Worm (Caenorhabditis elegans): Measurements from ENCODE around the gene F47D12.9.

The F47D12.9 gene

ce11 chrIII:6278301-6278827, 24.8 kb downstream of the F47D12.9 start, which contains the start of gene C18F10.7:
TSS of gene C18F10.7 (minus strand) at chrIII:6278351.
- no peak for TF ChIP-seq tra-4 (tag; optimal IDR thresholded peaks at IDR 0.05)
- TF ChIP-seq hmg-4 (GFP tag; optimal IDR thresholded peaks at IDR 0.05) = no peak
- TF ChIP-seq B0310.2 (tag; optimal IDR thresholded peaks at IDR 0.05) = no peak
- no peak for TF ChIP-seq aly-1 (tag; optimal IDR thresholded peaks at IDR 0.05)
- no peak for TF ChIP-seq sea-1 (GFP tag; conservative IDR thresholded peaks at IDR 0.05)
- no peak for TF ChIP-seq flt-1 (GFP tag; IDR thresholded peaks at IDR 0.05)
- no peak for TF ChIP-seq ceh-36 (tag; optimal IDR thresholded peaks at IDR 0.05)
- no peak for TF ChIP-seq tbx-37 (GFP tag; conservative IDR thresholded peaks at IDR 0.05)

- no peak for TF ChIP-seq ets-7 (tag; optimal IDR thresholded peaks at IDR 0.05)
- no peak for TF ChIP-seq ama-1 (optimal IDR thresholded peaks at IDR 0.05)
- TF ChIP-seq ceh-13 (GFP tag; optimal IDR thresholded peaks at IDR 0.05) = no peak
- no peak for TF ChIP-seq pes-1 (GFP tag; IDR thresholded peaks at IDR 0.05)
- TF ChIP-seq B0310.2 (tag; optimal IDR thresholded peaks at IDR 0.05) = no peak
- TF ChIP-seq flt-1 (GFP tag; IDR thresholded peaks at IDR 0.05) = no peak
- no peak for TF ChIP-seq tbx-11 (GFP tag; IDR thresholded peaks at IDR 0.05)
- no peak for TF ChIP-seq hmbx-1 (tag; optimal IDR thresholded peaks at IDR 0.05)
- TF ChIP-seq sea-1 (GFP tag; conservative IDR thresholded peaks at IDR 0.05) = no peak
- no peak for TF ChIP-seq tra-4 (tag; optimal IDR thresholded peaks at IDR 0.05)
- no peak for TF ChIP-seq aly-1 (tag; optimal IDR thresholded peaks at IDR 0.05)
- no peak for TF ChIP-seq hmg-4 (GFP tag; optimal IDR thresholded peaks at IDR 0.05)
- TF ChIP-seq F13C5.2 (tag; optimal IDR thresholded peaks at IDR 0.05) = no peak
- TF ChIP-seq hnd-1 (tag; optimal IDR thresholded peaks at IDR 0.05) = no peak
These were observed 30.3 kb downstream of the F47D12.9 start, which contains the start of gene C18F10.2 for ce11 chrIII:6272868-6273267. TSS of gene C18F10.2 (plus strand) at chrIII:6273168.

ce11 chrIII:6270277-6270676, 32.9 kb downstream of the F47D12.9 start, which contains the start of gene srg-3:
TSS of gene srg-3 (minus strand) at chrIII:6270377.
- no peak for TF ChIP-seq scrt-1 (GFP tag; IDR thresholded peaks at IDR 0.05)
- TF ChIP-seq tbx-11 (GFP tag; IDR thresholded peaks at IDR 0.05) = no peak
- TF ChIP-seq pes-1 (GFP tag; IDR thresholded peaks at IDR 0.05) = no peak
- no peak for TF ChIP-seq ets-7 (tag; optimal IDR thresholded peaks at IDR 0.05)
- no peak for TF ChIP-seq tbx-37 (GFP tag; conservative IDR thresholded peaks at IDR 0.05)
- no peak for TF ChIP-seq hmbx-1 (tag; optimal IDR thresholded peaks at IDR 0.05)
- no peak for TF ChIP-seq tra-4 (tag; optimal IDR thresholded peaks at IDR 0.05)
- no peak for TF ChIP-seq ceh-36 (tag; optimal IDR thresholded peaks at IDR 0.05)
- TF ChIP-seq ceh-13 (GFP tag; optimal IDR thresholded peaks at IDR 0.05) = no peak
- TF ChIP-seq sea-1 (GFP tag; conservative IDR thresholded peaks at IDR 0.05) = no peak
- TF ChIP-seq B0310.2 (tag; optimal IDR thresholded peaks at IDR 0.05) = no peak
- TF ChIP-seq hnd-1 (tag; optimal IDR thresholded peaks at IDR 0.05) = no peak
- no peak for TF ChIP-seq ama-1 (optimal IDR thresholded peaks at IDR 0.05)
- no peak for TF ChIP-seq hmg-4 (GFP tag; optimal IDR thresholded peaks at IDR 0.05)
- TF ChIP-seq aly-1 (tag; optimal IDR thresholded peaks at IDR 0.05) = no peak
- TF ChIP-seq F13C5.2 (tag; optimal IDR thresholded peaks at IDR 0.05) = no peak
- TF ChIP-seq flt-1 (GFP tag; IDR thresholded peaks at IDR 0.05) = no peak

- no peak for TF ChIP-seq sea-1 (GFP tag; conservative IDR thresholded peaks at IDR 0.05)
- TF ChIP-seq aly-1 (tag; optimal IDR thresholded peaks at IDR 0.05) = no peak
- no peak for TF ChIP-seq tbx-11 (GFP tag; IDR thresholded peaks at IDR 0.05)
- no peak for TF ChIP-seq F13C5.2 (tag; optimal IDR thresholded peaks at IDR 0.05)
- no peak for TF ChIP-seq ceh-13 (GFP tag; optimal IDR thresholded peaks at IDR 0.05)
- no peak for TF ChIP-seq pes-1 (GFP tag; IDR thresholded peaks at IDR 0.05)
- no peak for TF ChIP-seq hmbx-1 (tag; optimal IDR thresholded peaks at IDR 0.05)
- no peak for TF ChIP-seq scrt-1 (GFP tag; IDR thresholded peaks at IDR 0.05)
- no peak for TF ChIP-seq hnd-1 (tag; optimal IDR thresholded peaks at IDR 0.05)
- TF ChIP-seq flt-1 (GFP tag; IDR thresholded peaks at IDR 0.05) = no peak
- TF ChIP-seq B0310.2 (tag; optimal IDR thresholded peaks at IDR 0.05) = no peak
- no peak for TF ChIP-seq ama-1 (optimal IDR thresholded peaks at IDR 0.05)
These were observed 35.1 kb downstream of the F47D12.9 start, which contains the start of gene srg-7 for ce11 chrIII:6268061-6268460. TSS of gene srg-7 (minus strand) at chrIII:6268161.

- TF ChIP-seq sea-1 (GFP tag; conservative IDR thresholded peaks at IDR 0.05) = no peak
- no peak for TF ChIP-seq hmbx-1 (tag; optimal IDR thresholded peaks at IDR 0.05)
- no peak for TF ChIP-seq tbx-11 (GFP tag; IDR thresholded peaks at IDR 0.05)
- no peak for TF ChIP-seq pes-1 (GFP tag; IDR thresholded peaks at IDR 0.05)
- TF ChIP-seq ceh-36 (tag; optimal IDR thresholded peaks at IDR 0.05) = no peak
- no peak for TF ChIP-seq ets-7 (tag; optimal IDR thresholded peaks at IDR 0.05)
- no peak for TF ChIP-seq ama-1 (optimal IDR thresholded peaks at IDR 0.05)
- no peak for TF ChIP-seq F13C5.2 (tag; optimal IDR thresholded peaks at IDR 0.05)
- no peak for TF ChIP-seq aly-1 (tag; optimal IDR thresholded peaks at IDR 0.05)
- TF ChIP-seq tra-4 (tag; optimal IDR thresholded peaks at IDR 0.05) = no peak
- TF ChIP-seq B0310.2 (tag; optimal IDR thresholded peaks at IDR 0.05) = no peak
- TF ChIP-seq flt-1 (GFP tag; IDR thresholded peaks at IDR 0.05) = no peak
- TF ChIP-seq tbx-37 (GFP tag; conservative IDR thresholded peaks at IDR 0.05) = no peak
- TF ChIP-seq scrt-1 (GFP tag; IDR thresholded peaks at IDR 0.05) = no peak
- TF ChIP-seq hmg-4 (GFP tag; optimal IDR thresholded peaks at IDR 0.05) = no peak
- TF ChIP-seq ceh-13 (GFP tag; optimal IDR thresholded peaks at IDR 0.05) = no peak
- no peak for TF ChIP-seq hnd-1 (tag; optimal IDR thresholded peaks at IDR 0.05)
These were observed 37.3 kb downstream of the F47D12.9 start, which contains the start of gene srg-6 for ce11 chrIII:6265911-6266310. TSS of gene srg-6 (minus strand) at chrIII:6266011.

- TF ChIP-seq tbx-11 (GFP tag; IDR thresholded peaks at IDR 0.05) = no peak
- no peak for TF ChIP-seq sea-1 (GFP tag; conservative IDR thresholded peaks at IDR 0.05)
These were observed 38.7 kb downstream of the F47D12.9 start, which contains the start of gene srg-5 for ce11 chrIII:6264447-6264846. TSS of gene srg-5 (minus strand) at chrIII:6264547.

ce11 chrIII:6261985-6262384, 41.2 kb downstream of the F47D12.9 start, which contains the start of gene srg-4:
TSS of gene srg-4 (minus strand) at chrIII:6262085.
- no peak for TF ChIP-seq ceh-13 (GFP tag; optimal IDR thresholded peaks at IDR 0.05)
- TF ChIP-seq flt-1 (GFP tag; IDR thresholded peaks at IDR 0.05) = no peak
- TF ChIP-seq aly-1 (tag; optimal IDR thresholded peaks at IDR 0.05) = no peak
- no peak for TF ChIP-seq pes-1 (GFP tag; IDR thresholded peaks at IDR 0.05)
- no peak for TF ChIP-seq B0310.2 (tag; optimal IDR thresholded peaks at IDR 0.05)
- no peak for TF ChIP-seq hmg-4 (GFP tag; optimal IDR thresholded peaks at IDR 0.05)
- TF ChIP-seq ama-1 (optimal IDR thresholded peaks at IDR 0.05) = no peak
- no peak for TF ChIP-seq hmbx-1 (tag; optimal IDR thresholded peaks at IDR 0.05)
- TF ChIP-seq tbx-11 (GFP tag; IDR thresholded peaks at IDR 0.05) = no peak
- no peak for TF ChIP-seq F13C5.2 (tag; optimal IDR thresholded peaks at IDR 0.05)
- TF ChIP-seq hnd-1 (tag; optimal IDR thresholded peaks at IDR 0.05) = no peak
- TF ChIP-seq ceh-36 (tag; optimal IDR thresholded peaks at IDR 0.05) = no peak

Measured in whole organism, early embryonic.